Worm (Caenorhabditis elegans) whole organism, mixed stage, embryonic: Measurements from ENCODE around the gene str-236.

Source experiments
- bed-3 ChIP-seq: fragments of 200-800 bp; sonication (Bioruptor generic); optimal IDR thresholded peaks from 3 replicates; lab custom pipeline; 2018; ENCODE audit warnings: mild to moderate bottlenecking, missing genetic modification characterization, moderate library complexity, missing compliant biosample characterization
- blmp-1 ChIP-seq: fragments of 150-350 bp; optimal IDR thresholded peaks from 2 replicates; lab custom pipeline; 2014; ENCODE audit warnings: missing biosample characterization, missing genetic modification characterization
- ces-1 ChIP-seq: fragments of 150-350 bp; optimal IDR thresholded peaks from 2 replicates; lab custom pipeline; 2014; ENCODE audit warnings: missing biosample characterization, missing genetic modification reagents, missing genetic modification characterization
- cnd-1 ChIP-seq: fragments of 200-800 bp; sonication (Bioruptor generic); optimal IDR thresholded peaks from 2 replicates; lab custom pipeline; 2018; ENCODE audit warnings: mild to moderate bottlenecking, missing genetic modification characterization, missing compliant biosample characterization
- drap-1 ChIP-seq: fragments of 200-800 bp; sonication (Bioruptor generic); optimal IDR thresholded peaks from 3 replicates; lab custom pipeline; 2018; ENCODE audit warnings: mild to moderate bottlenecking, missing genetic modification characterization, missing compliant biosample characterization
- elt-1 ChIP-seq: sonication (generic microtip); optimal IDR thresholded peaks from 2 replicates; lab custom pipeline; 2017; ENCODE audit warnings: missing genetic modification characterization, mild to moderate bottlenecking, missing compliant biosample characterization, antibody characterized with exemption, moderate library complexity, borderline replicate concordance; ENCODE audit not compliant: insufficient read depth
- elt-3 ChIP-seq: fragments of 150-350 bp; optimal IDR thresholded peaks from 2 replicates; lab custom pipeline; 2014; ENCODE audit warnings: missing biosample characterization, missing genetic modification characterization
- flh-1 ChIP-seq: fragments of 200-800 bp; sonication (Bioruptor generic); optimal IDR thresholded peaks from 2 replicates; lab custom pipeline; 2018; ENCODE audit warnings: mild to moderate bottlenecking, missing genetic modification characterization, moderate library complexity, missing compliant biosample characterization
- ham-2 ChIP-seq: fragments of 200-800 bp; sonication (Bioruptor generic); optimal IDR thresholded peaks from 2 replicates; lab custom pipeline; 2018; ENCODE audit warnings: mild to moderate bottlenecking, missing genetic modification characterization, missing compliant biosample characterization
- hlh-1 ChIP-seq: fragments of 150-350 bp; optimal IDR thresholded peaks from 2 replicates; lab custom pipeline; 2014; ENCODE audit warnings: missing biosample characterization, missing genetic modification reagents, missing genetic modification characterization
- lin-13 ChIP-seq: fragments of 150-350 bp; optimal IDR thresholded peaks from 2 replicates; lab custom pipeline; 2014; ENCODE audit warnings: missing biosample characterization, missing genetic modification characterization
- lin-32 ChIP-seq: fragments of 200-800 bp; sonication (Bioruptor generic); optimal IDR thresholded peaks from 2 replicates; lab custom pipeline; 2018; ENCODE audit warnings: mild to moderate bottlenecking, missing genetic modification characterization, missing compliant biosample characterization
- mab-5 ChIP-seq: fragments of 150-350 bp; optimal IDR thresholded peaks from 2 replicates; lab custom pipeline; 2014; ENCODE audit warnings: missing biosample characterization, missing genetic modification characterization
- mep-1 ChIP-seq: fragments of 150-350 bp; optimal IDR thresholded peaks from 2 replicates; lab custom pipeline; 2017; ENCODE audit warnings: missing biosample characterization, missing genetic modification reagents, missing genetic modification characterization, inconsistent platforms
- mls-2 ChIP-seq: sonication (generic microtip); optimal IDR thresholded peaks from 2 replicates; lab custom pipeline; 2016; ENCODE audit warnings: mild to moderate bottlenecking, missing genetic modification characterization, moderate library complexity, missing compliant biosample characterization
- nhr-12 ChIP-seq: fragments of 150-350 bp; optimal IDR thresholded peaks from 2 replicates; lab custom pipeline; 2014; ENCODE audit warnings: missing biosample characterization, missing genetic modification characterization
- nhr-237 ChIP-seq: fragments of 150-350 bp; optimal IDR thresholded peaks from 2 replicates; lab custom pipeline; 2014; ENCODE audit warnings: missing biosample characterization, missing genetic modification characterization
- nhr-28 ChIP-seq: fragments of 150-350 bp; optimal IDR thresholded peaks from 2 replicates; lab custom pipeline; 2014; ENCODE audit warnings: missing biosample characterization, missing genetic modification characterization
- nhr-76 ChIP-seq: sonication (generic microtip); optimal IDR thresholded peaks from 2 replicates; lab custom pipeline; 2017; ENCODE audit warnings: missing biosample characterization, missing genetic modification characterization
- pha-4 ChIP-seq: fragments of 150-350 bp; optimal IDR thresholded peaks from 2 replicates; lab custom pipeline; 2018; ENCODE audit warnings: missing biosample characterization, missing genetic modification reagents, missing genetic modification characterization
- snpc-4 ChIP-seq: fragments of 150-350 bp; optimal IDR thresholded peaks from 2 replicates; lab custom pipeline; 2014; ENCODE audit warnings: missing biosample characterization, missing genetic modification characterization
- tbx-8 ChIP-seq: fragments of 200-800 bp; sonication (Bioruptor generic); optimal IDR thresholded peaks from 2 replicates; lab custom pipeline; 2018; ENCODE audit warnings: mild to moderate bottlenecking, missing genetic modification characterization, moderate library complexity, missing compliant biosample characterization
- unc-120 ChIP-seq: sonication (generic microtip); optimal IDR thresholded peaks from 2 replicates; lab custom pipeline; 2017; ENCODE audit warnings: missing genetic modification characterization, missing compliant biosample characterization; ENCODE audit not compliant: poor library complexity, severe bottlenecking
- unc-39 ChIP-seq: fragments of 150-350 bp; optimal IDR thresholded peaks from 2 replicates; lab custom pipeline; 2014; ENCODE audit warnings: missing biosample characterization, missing genetic modification characterization
- unc-62 ChIP-seq: fragments of 150-350 bp; optimal IDR thresholded peaks from 2 replicates; lab custom pipeline; 2014; ENCODE audit warnings: missing biosample characterization, missing genetic modification reagents, missing genetic modification characterization
- zip-8 ChIP-seq: fragments of 150-350 bp; optimal IDR thresholded peaks from 2 replicates; lab custom pipeline; 2014; ENCODE audit warnings: missing biosample characterization, missing genetic modification characterization
- ztf-11 ChIP-seq: fragments of 150-350 bp; optimal IDR thresholded peaks from 2 replicates; lab custom pipeline; 2014; ENCODE audit warnings: missing biosample characterization, missing genetic modification characterization

The str-236 gene

ce11 chrV:1550697-1551096 lies 22.8 kb upstream of the str-236 start:
- TF ChIP-seq ces-1 (GFP tag; lab: Kevin White, UChicago) = no peak
- no peak for TF ChIP-seq elt-1
- TF ChIP-seq lin-32 (GFP tag; lab: Kevin White, UChicago) = no peak
- no peak for TF ChIP-seq unc-120 (tag; lab: Kevin White, UChicago)
- TF ChIP-seq nhr-12 (tag; lab: Kevin White, UChicago) = no peak

- TF ChIP-seq pha-4 (tag; lab: Kevin White, UChicago) = no peak
- no peak for TF ChIP-seq ham-2 (GFP tag; lab: Kevin White, UChicago)
These were observed 20.0 kb upstream of the str-236 start, which contains the start of gene F52F10.2 for ce11 chrV:1547843-1548242. Gene F52F10.2 (plus strand): TSS chrV:1548143.

ce11 chrV:1545694-1546093 lies 17.8 kb upstream of the str-236 start, which contains the start of gene oac-32:
Gene oac-32 (minus strand): TSS chrV:1545783.
- TF ChIP-seq bed-3 (GFP tag; lab: Kevin White, UChicago) (no peak), flh-1 (GFP tag; lab: Kevin White, UChicago) (no peak), nhr-28 (no peak), blmp-1 (tag; lab: Kevin White, UChicago) (no peak), zip-8 (tag; lab: Kevin White, UChicago) (no peak), ham-2 (GFP tag; lab: Kevin White, UChicago) (no peak), nhr-12 (tag; lab: Kevin White, UChicago) (no peak), mls-2 (no peak), lin-13 (tag; lab: Kevin White, UChicago) (no peak)

ce11 chrV:1541786-1542185 lies 13.9 kb upstream of the str-236 start, which contains the start of gene oac-31:
Gene oac-31 (minus strand): TSS chrV:1541886.
- TF ChIP-seq cnd-1 (tag; lab: Kevin White, UChicago) (no peak), elt-1 (no peak), flh-1 (GFP tag; lab: Kevin White, UChicago) (no peak), lin-32 (GFP tag; lab: Kevin White, UChicago) (no peak), mep-1 (tag; lab: Kevin White, UChicago) (no peak), pha-4 (tag; lab: Kevin White, UChicago) (no peak)

- TF ChIP-seq mep-1 (tag; lab: Kevin White, UChicago) (no peak), nhr-76 (tag; lab: Kevin White, UChicago) (no peak), ces-1 (GFP tag; lab: Kevin White, UChicago) (no peak), drap-1 (GFP tag; lab: Kevin White, UChicago) (no peak), tbx-8 (GFP tag; lab: Kevin White, UChicago) (no peak), elt-3 (tag; lab: Kevin White, UChicago) (no peak), mls-2 (no peak), nhr-237 (no peak), ham-2 (GFP tag; lab: Kevin White, UChicago) (no peak)
These were observed 12.4 kb upstream of the str-236 start for ce11 chrV:1540249-1540648.

- no peak for TF ChIP-seq tbx-8 (GFP tag; lab: Kevin White, UChicago)
- no peak for TF ChIP-seq lin-32 (GFP tag; lab: Kevin White, UChicago)
- TF ChIP-seq ztf-11 (tag; lab: Kevin White, UChicago) = no peak
- TF ChIP-seq hlh-1 (tag; lab: Kevin White, UChicago) = no peak
- no peak for TF ChIP-seq unc-39 (tag; lab: Kevin White, UChicago)
- no peak for TF ChIP-seq pha-4 (tag; lab: Kevin White, UChicago)
- no peak for TF ChIP-seq blmp-1 (tag; lab: Kevin White, UChicago)
- no peak for TF ChIP-seq nhr-12 (tag; lab: Kevin White, UChicago)
- no peak for TF ChIP-seq unc-120 (tag; lab: Kevin White, UChicago)
- no peak for TF ChIP-seq elt-1
- TF ChIP-seq lin-13 (tag; lab: Kevin White, UChicago) = no peak
- no peak for TF ChIP-seq snpc-4 (tag; lab: Kevin White, UChicago)
- TF ChIP-seq unc-62 = no peak
- TF ChIP-seq ces-1 (GFP tag; lab: Kevin White, UChicago) = no peak
- no peak for TF ChIP-seq nhr-76 (tag; lab: Kevin White, UChicago)
- no peak for TF ChIP-seq zip-8 (tag; lab: Kevin White, UChicago)
These were observed 11.0 kb upstream of the str-236 start for ce11 chrV:1538842-1539241.

ce11 chrV:1536979-1537378 lies 9.1 kb upstream of the str-236 start, which contains the start of gene K02H11.9:
Gene K02H11.9 (minus strand): TSS chrV:1537079.
- no peak for TF ChIP-seq mab-5 (tag; lab: Kevin White, UChicago)
- no peak for TF ChIP-seq drap-1 (GFP tag; lab: Kevin White, UChicago)
